Fruit fly (Drosophila melanogaster): ENCODE measurements around the gene ttk.

Gene ttk

dm6 chr3R:31748093-31748996, 34.7 kb downstream of the ttk start (continued):
- TF ChIP-seq tgo (GFP tag; IDR thresholded peaks at IDR 0.05) (no peak), CG16813 (GFP tag; IDR thresholded peaks at IDR 0.05; ENCODE audit: partially characterized antibody) (no peak), CG10959 (GFP tag; IDR thresholded peaks at IDR 0.05) (no peak), CG3407 (GFP tag; optimal IDR thresholded peaks at IDR 0.05) (no peak), CG12219 (GFP tag; optimal IDR thresholded peaks at IDR 0.05) (no peak), jigr1 (GFP tag; IDR thresholded peaks at IDR 0.05) (no peak), CG11456 (GFP tag; IDR thresholded peaks at IDR 0.05) (no peak), CG34376 (GFP tag; optimal IDR thresholded peaks at IDR 0.05) (peak; percentile 20), CG10366 (GFP tag; IDR thresholded peaks at IDR 0.05) (no peak), Neu2 (GFP tag; optimal IDR thresholded peaks at IDR 0.05; ENCODE audit: borderline replicate concordance) (no peak), NFAT (GFP tag; IDR thresholded peaks at IDR 0.05) (no peak), E2f2 (GFP tag; IDR thresholded peaks at IDR 0.05) (no peak), ro (GFP tag; IDR thresholded peaks at IDR 0.05) (no peak), CG7963 (GFP tag; IDR thresholded peaks at IDR 0.05; ENCODE audit: partially characterized antibody) (no peak), CG4820 (GFP tag; optimal IDR thresholded peaks at IDR 0.05) (no peak), ranshi (GFP tag; IDR thresholded peaks at IDR 0.05) (no peak), CG16815 (GFP tag; optimal IDR thresholded peaks at IDR 0.05) (no peak), sc (optimal IDR thresholded peaks at IDR 0.05) (no peak), sc (GFP tag; optimal IDR thresholded peaks at IDR 0.05) (no peak), HmgD (GFP tag; optimal IDR thresholded peaks at IDR 0.05) (no peak), Hmr (GFP tag; optimal IDR thresholded peaks at IDR 0.05) (no peak), bbx (GFP tag; IDR thresholded peaks at IDR 0.05; ENCODE audit: partially characterized antibody) (no peak), lilli (GFP tag; optimal IDR thresholded peaks at IDR 0.05) (no peak), CG11696 (GFP tag; IDR thresholded peaks at IDR 0.05) (no peak), CG8281 (tag; optimal IDR thresholded peaks at IDR 0.05) (no peak), Mad (GFP tag; optimal IDR thresholded peaks at IDR 0.05) (no peak), peb (GFP tag; IDR thresholded peaks at IDR 0.05) (no peak), CG12071 (GFP tag; optimal IDR thresholded peaks at IDR 0.05) (peak; percentile 29), CG6791 (GFP tag; IDR thresholded peaks at IDR 0.05; ENCODE audit: partially characterized antibody) (no peak), ac (GFP tag; optimal IDR thresholded peaks at IDR 0.05) (no peak), CG8924 (tag; optimal IDR thresholded peaks at IDR 0.05) (peak; percentile 48), Rx (GFP tag; IDR thresholded peaks at IDR 0.05) (no peak), hb (GFP tag; IDR thresholded peaks at IDR 0.05; ENCODE audit: partially characterized antibody) (no peak), Mrtf (GFP tag; IDR thresholded peaks at IDR 0.05) (no peak), Poxn (GFP tag; IDR thresholded peaks at IDR 0.05) (no peak), hth (optimal IDR thresholded peaks at IDR 0.05) (no peak), CG9797 (GFP tag; optimal IDR thresholded peaks at IDR 0.05) (no peak), CG11695 (GFP tag; IDR thresholded peaks at IDR 0.05) (no peak), bsh (GFP tag; optimal IDR thresholded peaks at IDR 0.05) (peak in 1 of 2 experiments; percentile 60), nom (GFP tag; optimal IDR thresholded peaks at IDR 0.05) (peak; percentile 91), CG2202 (tag; optimal IDR thresholded peaks at IDR 0.05) (no peak), ftz-f1 (GFP tag; optimal IDR thresholded peaks at IDR 0.05) (no peak), cwo (GFP tag; optimal IDR thresholded peaks at IDR 0.05) (peak; percentile 59), CG17568 (GFP tag; optimal IDR thresholded peaks at IDR 0.05) (peak; percentile 20), CG30020 (tag; optimal IDR thresholded peaks at IDR 0.05) (no peak), zen (tag; optimal IDR thresholded peaks at IDR 0.05) (no peak), D19A (tag; optimal IDR thresholded peaks at IDR 0.05) (no peak), exex (tag; optimal IDR thresholded peaks at IDR 0.05) (peak; percentile 59), sens (GFP tag) (peak; percentile 80), slp2 (GFP tag; optimal IDR thresholded peaks at IDR 0.05) (no peak)

Measured in whole organism, embryonic.